Worm (Caenorhabditis elegans): ENCODE data around the gene C01B10.9.
A peak's percentile ranks its signal among the peaks of the same experiment; 100 is the strongest.

Gene C01B10.9

ce11 chrIV:6631704-6632272 is at the start of gene C01B10.9, which contains the start of gene cest-5.1:
TSS of gene C01B10.9 (plus strand) at chrIV:6632222.
TSS of gene cest-5.1 (minus strand) at chrIV:6631754.
- TF ChIP-seq blmp-1 (tag; optimal IDR thresholded peaks at IDR 0.05; ENCODE audit: insufficient read depth): no peak
- peak; percentile 74 for TF ChIP-seq F13H6.1 (tag; optimal IDR thresholded peaks at IDR 0.05)
- TF ChIP-seq nhr-11 (tag; optimal IDR thresholded peaks at IDR 0.05): no peak
- TF ChIP-seq dmd-4 (tag; optimal IDR thresholded peaks at IDR 0.05): no peak
- peak; percentile 80 for TF ChIP-seq sma-3 (GFP tag; optimal IDR thresholded peaks at IDR 0.05)
- TF ChIP-seq peb-1 (tag; optimal IDR thresholded peaks at IDR 0.05): no peak
- peak; percentile 61 for TF ChIP-seq crh-2 (tag; optimal IDR thresholded peaks at IDR 0.05)
- TF ChIP-seq nhr-21 (tag; optimal IDR thresholded peaks at IDR 0.05): peak; percentile 32
- TF ChIP-seq mdl-1 (tag; optimal IDR thresholded peaks at IDR 0.05): no peak
- no peak for TF ChIP-seq aly-2 (tag; optimal IDR thresholded peaks at IDR 0.05)
- TF ChIP-seq elt-3 (tag; optimal IDR thresholded peaks at IDR 0.05): no peak
- peak; percentile 82 for TF ChIP-seq sma-9 (GFP tag; optimal IDR thresholded peaks at IDR 0.05)
- no peak for TF ChIP-seq sma-9 (tag; optimal IDR thresholded peaks at IDR 0.05)
- no peak for TF ChIP-seq ZK546.5 (tag; optimal IDR thresholded peaks at IDR 0.05)
- TF ChIP-seq ceh-82 (tag; optimal IDR thresholded peaks at IDR 0.05): no peak
- TF ChIP-seq lin-13 (GFP tag; optimal IDR thresholded peaks at IDR 0.05): peak; percentile 69
- peak; percentile 27 for TF ChIP-seq mab-5 (tag; optimal IDR thresholded peaks at IDR 0.05)
- peak; percentile 63 for TF ChIP-seq C34F6.9 (tag; optimal IDR thresholded peaks at IDR 0.05)
- TF ChIP-seq unc-39 (tag; optimal IDR thresholded peaks at IDR 0.05): no peak
- TF ChIP-seq skn-1 (tag; optimal IDR thresholded peaks at IDR 0.05): no peak
- TF ChIP-seq gmeb-1 (tag; optimal IDR thresholded peaks at IDR 0.05): peak; percentile 94
- peak; percentile 11 for TF ChIP-seq R02D3.7 (tag; optimal IDR thresholded peaks at IDR 0.05)
- TF ChIP-seq sem-4 (tag; optimal IDR thresholded peaks at IDR 0.05): no peak
- TF ChIP-seq lsy-2 (tag; optimal IDR thresholded peaks at IDR 0.05): peak; percentile 59 to 81
- TF ChIP-seq lin-11 (tag; optimal IDR thresholded peaks at IDR 0.05): peak; percentile 33
- TF ChIP-seq ztf-11 (tag; optimal IDR thresholded peaks at IDR 0.05): no peak
- peak; percentile 85 for TF ChIP-seq unc-55 (GFP tag; optimal IDR thresholded peaks at IDR 0.05)
- peak; percentile 6 for TF ChIP-seq fos-1 (tag; optimal IDR thresholded peaks at IDR 0.05)

- TF ChIP-seq egl-27 (tag; optimal IDR thresholded peaks at IDR 0.05) (no peak), elt-3 (tag; optimal IDR thresholded peaks at IDR 0.05) (no peak), ama-1 (optimal IDR thresholded peaks at IDR 0.05) (no peak), snpc-4 (tag; optimal IDR thresholded peaks at IDR 0.05) (no peak), nhr-77 (tag; optimal IDR thresholded peaks at IDR 0.05) (no peak), sma-3 (GFP tag; optimal IDR thresholded peaks at IDR 0.05) (no peak), nhr-237 (tag; optimal IDR thresholded peaks at IDR 0.05) (no peak), nhr-6 (tag; optimal IDR thresholded peaks at IDR 0.05) (no peak), lin-13 (GFP tag; optimal IDR thresholded peaks at IDR 0.05) (no peak), sma-9 (GFP tag; optimal IDR thresholded peaks at IDR 0.05) (no peak), sma-9 (tag; optimal IDR thresholded peaks at IDR 0.05) (no peak), nhr-129 (tag; optimal IDR thresholded peaks at IDR 0.05) (no peak), peb-1 (tag; optimal IDR thresholded peaks at IDR 0.05) (no peak), F13H6.1 (tag; optimal IDR thresholded peaks at IDR 0.05) (no peak), alr-1 (tag; optimal IDR thresholded peaks at IDR 0.05) (no peak), mdl-1 (tag; optimal IDR thresholded peaks at IDR 0.05) (no peak), skn-1 (tag; optimal IDR thresholded peaks at IDR 0.05) (no peak)
Observed at ce11 chrIV:6582604-6583003, 49.4 kb upstream of the C01B10.9 start, which contains the start of gene odr-8. TSS of gene odr-8 (minus strand) at chrIV:6582704.

- TF ChIP-seq F13H6.1 (tag; optimal IDR thresholded peaks at IDR 0.05): peak; percentile 74
- TF ChIP-seq skn-1 (tag; optimal IDR thresholded peaks at IDR 0.05): no peak
- TF ChIP-seq sma-9 (GFP tag; optimal IDR thresholded peaks at IDR 0.05): peak; percentile 88
- TF ChIP-seq sma-9 (tag; optimal IDR thresholded peaks at IDR 0.05): no peak
- no peak for TF ChIP-seq unc-39 (tag; optimal IDR thresholded peaks at IDR 0.05)
- no peak for TF ChIP-seq unc-62 (GFP tag; optimal IDR thresholded peaks at IDR 0.05)
- TF ChIP-seq nhr-129 (tag; optimal IDR thresholded peaks at IDR 0.05): peak; percentile 87
- TF ChIP-seq elt-1 (tag; optimal IDR thresholded peaks at IDR 0.05): no peak
- no peak for TF ChIP-seq nhr-11 (tag; optimal IDR thresholded peaks at IDR 0.05)
- no peak for TF ChIP-seq dmd-4 (tag; optimal IDR thresholded peaks at IDR 0.05)
- TF ChIP-seq mab-5 (tag; optimal IDR thresholded peaks at IDR 0.05): peak; percentile 38
- TF ChIP-seq nhr-25 (tag; optimal IDR thresholded peaks at IDR 0.05): no peak
- TF ChIP-seq lin-39 (tag; optimal IDR thresholded peaks at IDR 0.05): no peak
- TF ChIP-seq ama-1 (optimal IDR thresholded peaks at IDR 0.05): peak; percentile 42
- no peak for TF ChIP-seq nhr-10 (tag; optimal IDR thresholded peaks at IDR 0.05)
- TF ChIP-seq zag-1 (tag; optimal IDR thresholded peaks at IDR 0.05): peak; percentile 37
- TF ChIP-seq crh-2 (tag; optimal IDR thresholded peaks at IDR 0.05): peak; percentile 87
- TF ChIP-seq alr-1 (tag; optimal IDR thresholded peaks at IDR 0.05): no peak
- TF ChIP-seq R02D3.7 (tag; optimal IDR thresholded peaks at IDR 0.05): peak; percentile 7
- no peak for TF ChIP-seq mdl-1 (tag; optimal IDR thresholded peaks at IDR 0.05)
- TF ChIP-seq sem-4 (tag; optimal IDR thresholded peaks at IDR 0.05): peak; percentile 50
- TF ChIP-seq peb-1 (tag; optimal IDR thresholded peaks at IDR 0.05): no peak
- TF ChIP-seq nhr-23 (tag; optimal IDR thresholded peaks at IDR 0.05): no peak
- TF ChIP-seq lsy-2 (tag; optimal IDR thresholded peaks at IDR 0.05): peak; percentile 64 to 90
- TF ChIP-seq C34F6.9 (tag; optimal IDR thresholded peaks at IDR 0.05): peak; percentile 93
- no peak for TF ChIP-seq elt-3 (tag; optimal IDR thresholded peaks at IDR 0.05)
- no peak for TF ChIP-seq ztf-1 (GFP tag; conservative IDR thresholded peaks at IDR 0.05)
- peak; percentile 97 for TF ChIP-seq unc-55 (GFP tag; optimal IDR thresholded peaks at IDR 0.05)
- TF ChIP-seq nhr-6 (tag; optimal IDR thresholded peaks at IDR 0.05): no peak
- peak; percentile 83 for TF ChIP-seq lin-11 (tag; optimal IDR thresholded peaks at IDR 0.05)
- TF ChIP-seq egl-27 (tag; optimal IDR thresholded peaks at IDR 0.05): peak; percentile 69
- peak; percentile 50 for TF ChIP-seq snpc-4 (tag; optimal IDR thresholded peaks at IDR 0.05)
- TF ChIP-seq sma-3 (GFP tag; optimal IDR thresholded peaks at IDR 0.05): peak; percentile 81
- no peak for TF ChIP-seq ceh-82 (tag; optimal IDR thresholded peaks at IDR 0.05)
Observed at ce11 chrIV:6585397-6585921, 46.6 kb upstream of the C01B10.9 start, which contains the start of the genes F38A5.2 and dnj-11. TSS of gene F38A5.2 (minus strand) at chrIV:6585400. TSS of gene dnj-11 (plus strand) at chrIV:6585871.
